Worm (Caenorhabditis elegans): ENCODE measurements around the gene gst-9.
A peak's percentile ranks its signal among the peaks of the same experiment; 100 is the strongest.
"Not testable (repeated sequence)": the region's sequence is repeated elsewhere in the genome, so short reads cannot be mapped to it uniquely, and the experiment has no call there.

Gene gst-9

ce11 chrII:4918501-4919021 lies 27.2 kb downstream of the gst-9 start:
- TF ChIP-seq nhr-2 (tag; optimal IDR thresholded peaks at IDR 0.05) = peak; percentile 64
- TF ChIP-seq ces-1 (GFP tag; optimal IDR thresholded peaks at IDR 0.05) = no peak

ce11 chrII:4920608-4921007 lies 29.2 kb downstream of the gst-9 start:
- no peak for TF ChIP-seq lin-32 (GFP tag; optimal IDR thresholded peaks at IDR 0.05)
- TF ChIP-seq zip-8 (tag; optimal IDR thresholded peaks at IDR 0.05) = no peak
- TF ChIP-seq unc-39 (tag; optimal IDR thresholded peaks at IDR 0.05) = no peak
- no peak for TF ChIP-seq ceh-83 (GFP tag; optimal IDR thresholded peaks at IDR 0.05)
- no peak for TF ChIP-seq sem-2 (GFP tag; optimal IDR thresholded peaks at IDR 0.05)
- TF ChIP-seq elt-1 (tag; optimal IDR thresholded peaks at IDR 0.05; ENCODE audit: borderline replicate concordance, insufficient read depth) = no peak
- TF ChIP-seq cnd-1 (tag; optimal IDR thresholded peaks at IDR 0.05) = no peak
- TF ChIP-seq snpc-4 (tag; optimal IDR thresholded peaks at IDR 0.05) = no peak
- no peak for TF ChIP-seq nhr-237 (tag; optimal IDR thresholded peaks at IDR 0.05)
- no peak for TF ChIP-seq nhr-76 (tag; optimal IDR thresholded peaks at IDR 0.05)
- no peak for TF ChIP-seq mep-1 (tag; optimal IDR thresholded peaks at IDR 0.05)
- TF ChIP-seq sptf-1 (tag; optimal IDR thresholded peaks at IDR 0.05) = no peak
- no peak for TF ChIP-seq unc-62 (GFP tag; optimal IDR thresholded peaks at IDR 0.05)
- no peak for TF ChIP-seq mab-5 (tag; optimal IDR thresholded peaks at IDR 0.05)
- TF ChIP-seq ztf-11 (tag; optimal IDR thresholded peaks at IDR 0.05) = no peak

ce11 chrII:4924729-4925128 lies 33.3 kb downstream of the gst-9 start:
- TF ChIP-seq nhr-12 (tag; optimal IDR thresholded peaks at IDR 0.05) (no peak), unc-39 (tag; optimal IDR thresholded peaks at IDR 0.05) (no peak), pha-4 (tag; optimal IDR thresholded peaks at IDR 0.05) (no peak), nhr-237 (tag; optimal IDR thresholded peaks at IDR 0.05) (no peak), M03D4.4 (tag; optimal IDR thresholded peaks at IDR 0.05) (no peak), blmp-1 (tag; optimal IDR thresholded peaks at IDR 0.05) (no peak), drap-1 (GFP tag; optimal IDR thresholded peaks at IDR 0.05) (no peak), ham-2 (GFP tag; optimal IDR thresholded peaks at IDR 0.05) (no peak), lsy-2 (tag; optimal IDR thresholded peaks at IDR 0.05) (no peak), sptf-1 (tag; optimal IDR thresholded peaks at IDR 0.05) (no peak), zip-8 (tag; optimal IDR thresholded peaks at IDR 0.05) (no peak)

ce11 chrII:4925198-4925764 lies 33.9 kb downstream of the gst-9 start, which contains the start of gene aagr-2:
Gene aagr-2, minus strand, starts transcription at chrII:4925248.
- TF ChIP-seq nhr-12 (tag; optimal IDR thresholded peaks at IDR 0.05) = no peak
- TF ChIP-seq nhr-28 (tag; optimal IDR thresholded peaks at IDR 0.05) = no peak
- TF ChIP-seq hlh-1 (tag; optimal IDR thresholded peaks at IDR 0.05) = no peak
- no peak for TF ChIP-seq cnd-1 (tag; optimal IDR thresholded peaks at IDR 0.05)
- no peak for TF ChIP-seq tbx-8 (GFP tag; optimal IDR thresholded peaks at IDR 0.05)

ce11 chrII:4931286-4931685 lies 39.9 kb downstream of the gst-9 start:
- TF ChIP-seq sptf-1 (tag; optimal IDR thresholded peaks at IDR 0.05) = no peak

ce11 chrII:4932727-4933126 lies 41.3 kb downstream of the gst-9 start, which contains the start of gene msp-152:
Gene msp-152, plus strand, starts transcription at chrII:4933027.
- TF ChIP-seq ces-1 (GFP tag; optimal IDR thresholded peaks at IDR 0.05); nhr-237 (tag; optimal IDR thresholded peaks at IDR 0.05); lin-13 (tag; optimal IDR thresholded peaks at IDR 0.05): not testable (repeated sequence)

- TF ChIP-seq cnd-1 (tag; optimal IDR thresholded peaks at IDR 0.05) (no peak), sem-2 (GFP tag; optimal IDR thresholded peaks at IDR 0.05) (no peak), bed-3 (GFP tag; optimal IDR thresholded peaks at IDR 0.05) (no peak), ztf-11 (tag; optimal IDR thresholded peaks at IDR 0.05) (no peak), mep-1 (tag; optimal IDR thresholded peaks at IDR 0.05) (no peak), zip-8 (tag; optimal IDR thresholded peaks at IDR 0.05) (no peak)
Observed at ce11 chrII:4934954-4935353, 43.6 kb downstream of the gst-9 start, which contains the start of gene gst-30. Gene gst-30, minus strand, starts transcription at chrII:4935054.

Data from whole organism, mixed stage, embryonic.